Worm (Caenorhabditis elegans) whole organism, mixed stage, embryonic: ENCODE results near the gene Y102E9.3.

Experiments
- drap-1 ChIP-seq: fragments of 200-800 bp; sonication (Bioruptor generic); optimal IDR thresholded peaks from 3 replicates; lab custom pipeline; 2018; ENCODE audit warnings: mild to moderate bottlenecking, missing genetic modification characterization, missing compliant biosample characterization
- lin-13 ChIP-seq: fragments of 150-350 bp; optimal IDR thresholded peaks from 2 replicates; lab custom pipeline; 2014; ENCODE audit warnings: missing biosample characterization, missing genetic modification characterization
- mls-2 ChIP-seq: sonication (generic microtip); optimal IDR thresholded peaks from 2 replicates; lab custom pipeline; 2016; ENCODE audit warnings: mild to moderate bottlenecking, missing genetic modification characterization, moderate library complexity, missing compliant biosample characterization
- sem-2 ChIP-seq: fragments of 200-800 bp; sonication (Bioruptor generic); optimal IDR thresholded peaks from 2 replicates; lab custom pipeline; 2018; ENCODE audit warnings: mild to moderate bottlenecking, missing genetic modification characterization, missing compliant biosample characterization
- unc-62 ChIP-seq: fragments of 150-350 bp; optimal IDR thresholded peaks from 2 replicates; lab custom pipeline; 2014; ENCODE audit warnings: missing biosample characterization, missing genetic modification reagents, missing genetic modification characterization

DNA sequence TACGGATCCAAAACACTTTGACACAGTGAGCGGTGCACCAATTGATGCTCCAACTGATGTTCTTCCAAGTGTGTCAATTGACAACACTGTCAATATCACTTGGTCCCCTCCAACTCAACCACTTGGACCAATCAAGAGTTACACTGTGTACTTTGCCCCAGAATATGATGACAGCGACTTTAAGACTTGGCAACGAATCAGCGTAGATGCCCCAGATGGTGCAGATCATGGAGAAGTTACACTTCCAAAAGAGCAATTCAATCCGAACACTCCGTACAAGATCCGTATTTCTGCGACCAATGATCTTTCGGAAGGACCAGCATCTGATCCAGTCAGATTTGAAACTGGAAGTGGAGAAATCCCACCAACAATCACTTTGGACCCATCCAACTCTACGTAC, 18.3 kb upstream of the Y102E9.3 start:
- TF ChIP-seq lin-13 (tag; lab: Kevin White, UChicago) (no peak), sem-2 (GFP tag; lab: Kevin White, UChicago) (no peak), unc-62 (GFP tag; lab: Kevin White, UChicago) (no peak), mls-2 (tag; lab: Kevin White, UChicago) (no peak), drap-1 (no peak)
